Worm (Caenorhabditis elegans) whole organism, L3 larva: ENCODE results near the gene Y43F8B.13.
A peak's percentile ranks its signal among the peaks of the same experiment; 100 is the strongest.

Experiments
- aly-2 ChIP-seq: fragments of 150-350 bp; optimal IDR thresholded peaks from 2 replicates; lab custom pipeline; 2014; ENCODE audit warnings: missing biosample characterization, missing genetic modification characterization
- ceh-16 ChIP-seq: sonication (generic microtip); optimal IDR thresholded peaks from 2 replicates; lab custom pipeline; 2017; ENCODE audit warnings: missing biosample characterization, missing genetic modification characterization
- ceh-28 ChIP-seq: fragments of 150-350 bp; optimal IDR thresholded peaks from 2 replicates; lab custom pipeline; 2014; ENCODE audit warnings: missing biosample characterization, missing genetic modification reagents, missing genetic modification characterization
- ceh-9 ChIP-seq: sonication (generic microtip); optimal IDR thresholded peaks from 2 replicates; lab custom pipeline; 2018; ENCODE audit warnings: missing biosample characterization, missing genetic modification characterization
- egl-27 ChIP-seq: sonication (generic microtip); optimal IDR thresholded peaks from 4 replicates; lab custom pipeline; 2017; ENCODE audit warnings: missing biosample characterization, missing genetic modification reagents, missing genetic modification characterization
- egl-5 ChIP-seq: fragments of 150-350 bp; optimal IDR thresholded peaks from 2 replicates; lab custom pipeline; 2017; ENCODE audit warnings: missing biosample characterization, missing genetic modification reagents, missing genetic modification characterization, inconsistent platforms
- elt-2 ChIP-seq: sonication (generic microtip); optimal IDR thresholded peaks from 2 replicates; lab custom pipeline; 2016; ENCODE audit warnings: missing genetic modification reagents, mild to moderate bottlenecking, missing genetic modification characterization, missing compliant biosample characterization
- fkh-10 ChIP-seq: sonication (generic microtip); optimal IDR thresholded peaks from 2 replicates; lab custom pipeline; 2017; ENCODE audit warnings: missing biosample characterization, missing genetic modification reagents, missing genetic modification characterization
- fkh-2 ChIP-seq: fragments of 150-350 bp; optimal IDR thresholded peaks from 2 replicates; lab custom pipeline; 2014; ENCODE audit warnings: missing biosample characterization, missing genetic modification reagents, missing genetic modification characterization
- fos-1 ChIP-seq: fragments of 150-350 bp; optimal IDR thresholded peaks from 2 replicates; lab custom pipeline; 2014; ENCODE audit warnings: missing biosample characterization, missing genetic modification characterization
- hmg-11 ChIP-seq: sonication (generic microtip); optimal IDR thresholded peaks from 2 replicates; lab custom pipeline; 2016; ENCODE audit warnings: missing genetic modification characterization, missing compliant biosample characterization
- jun-1 ChIP-seq: fragments of 150-350 bp; optimal IDR thresholded peaks from 2 replicates; lab custom pipeline; 2014; ENCODE audit warnings: missing biosample characterization, missing genetic modification reagents, missing genetic modification characterization
- mdl-1 ChIP-seq: fragments of 150-350 bp; optimal IDR thresholded peaks from 2 replicates; lab custom pipeline; 2014; ENCODE audit warnings: missing biosample characterization, missing genetic modification characterization
- mml-1 ChIP-seq: fragments of 150-350 bp; sonication (generic microtip); optimal IDR thresholded peaks from 3 replicates; lab custom pipeline; 2014; ENCODE audit warnings: missing biosample characterization, missing genetic modification characterization
- nfya-1 ChIP-seq: sonication (generic microtip); optimal IDR thresholded peaks from 2 replicates; lab custom pipeline; 2017; ENCODE audit warnings: missing genetic modification characterization, mild to moderate bottlenecking, missing compliant biosample characterization, antibody characterized with exemption, moderate library complexity; ENCODE audit not compliant: insufficient read depth
- nhr-11 ChIP-seq: fragments of 150-350 bp; optimal IDR thresholded peaks from 2 replicates; lab custom pipeline; 2014; ENCODE audit warnings: missing biosample characterization, missing genetic modification characterization
- nhr-12 ChIP-seq: fragments of 150-350 bp; optimal IDR thresholded peaks from 2 replicates; lab custom pipeline; 2014; ENCODE audit warnings: missing biosample characterization, missing genetic modification characterization
- nhr-23 ChIP-seq: fragments of 150-350 bp; optimal IDR thresholded peaks from 2 replicates; lab custom pipeline; 2014; ENCODE audit warnings: missing biosample characterization, missing genetic modification reagents, missing genetic modification characterization
- nhr-237 ChIP-seq: fragments of 150-350 bp; optimal IDR thresholded peaks from 2 replicates; lab custom pipeline; 2014; ENCODE audit warnings: missing biosample characterization, missing genetic modification characterization
- nhr-28 ChIP-seq: fragments of 150-350 bp; optimal IDR thresholded peaks from 2 replicates; lab custom pipeline; 2014; ENCODE audit warnings: missing biosample characterization, missing genetic modification characterization
- nhr-43 ChIP-seq: sonication (generic microtip); optimal IDR thresholded peaks from 2 replicates; lab custom pipeline; 2016; ENCODE audit warnings: mild to moderate bottlenecking, missing genetic modification characterization, missing compliant biosample characterization; ENCODE audit not compliant: poor library complexity, severe bottlenecking
- nhr-67 ChIP-seq: fragments of 150-350 bp; optimal IDR thresholded peaks from 2 replicates; lab custom pipeline; 2014; ENCODE audit warnings: missing biosample characterization, missing genetic modification characterization
- nhr-76 ChIP-seq: fragments of 150-350 bp; sonication (generic microtip); optimal IDR thresholded peaks from 5 replicates; lab custom pipeline; 2014; ENCODE audit warnings: missing biosample characterization, missing genetic modification characterization
- nhr-77 ChIP-seq: fragments of 150-350 bp; optimal IDR thresholded peaks from 2 replicates; lab custom pipeline; 2014; ENCODE audit warnings: missing biosample characterization, missing genetic modification characterization
- pha-4 ChIP-seq: fragments of 150-350 bp; optimal IDR thresholded peaks from 2 replicates; lab custom pipeline; 2014; ENCODE audit warnings: missing biosample characterization, missing genetic modification reagents, missing genetic modification characterization
- sea-2 ChIP-seq: fragments of 150-350 bp; sonication (generic microtip); optimal IDR thresholded peaks from 4 replicates; lab custom pipeline; 2014; ENCODE audit warnings: missing biosample characterization, missing genetic modification reagents, missing genetic modification characterization
- skn-1 ChIP-seq: fragments of 150-350 bp; optimal IDR thresholded peaks from 2 replicates; lab custom pipeline; 2014; ENCODE audit warnings: missing biosample characterization, missing genetic modification characterization
- snpc-4 ChIP-seq: fragments of 150-350 bp; optimal IDR thresholded peaks from 2 replicates; lab custom pipeline; 2014; ENCODE audit warnings: missing biosample characterization, missing genetic modification characterization
- tbx-2 ChIP-seq: sonication (generic microtip); optimal IDR thresholded peaks from 2 replicates; lab custom pipeline; 2016; ENCODE audit warnings: mild to moderate bottlenecking, missing genetic modification characterization, missing compliant biosample characterization
- unc-39 ChIP-seq: sonication (generic microtip); optimal IDR thresholded peaks from 4 replicates; lab custom pipeline; 2017; ENCODE audit warnings: missing biosample characterization, missing genetic modification characterization
- unc-62 ChIP-seq: fragments of 150-350 bp; sonication (generic microtip); optimal IDR thresholded peaks from 4 replicates; lab custom pipeline; 2014; ENCODE audit warnings: missing biosample characterization, missing genetic modification reagents, missing genetic modification characterization
- zag-1 ChIP-seq: fragments of 150-350 bp; optimal IDR thresholded peaks from 2 replicates; lab custom pipeline; 2014; ENCODE audit warnings: missing biosample characterization, missing genetic modification characterization
- ztf-11 ChIP-seq: fragments of 150-350 bp; optimal IDR thresholded peaks from 2 replicates; lab custom pipeline; 2014; ENCODE audit warnings: missing biosample characterization, missing genetic modification characterization
- ztf-4 ChIP-seq: fragments of 150-350 bp; optimal IDR thresholded peaks from 2 replicates; lab custom pipeline; 2014; ENCODE audit warnings: missing biosample characterization, missing genetic modification characterization

The Y43F8B.13 gene

DNA sequence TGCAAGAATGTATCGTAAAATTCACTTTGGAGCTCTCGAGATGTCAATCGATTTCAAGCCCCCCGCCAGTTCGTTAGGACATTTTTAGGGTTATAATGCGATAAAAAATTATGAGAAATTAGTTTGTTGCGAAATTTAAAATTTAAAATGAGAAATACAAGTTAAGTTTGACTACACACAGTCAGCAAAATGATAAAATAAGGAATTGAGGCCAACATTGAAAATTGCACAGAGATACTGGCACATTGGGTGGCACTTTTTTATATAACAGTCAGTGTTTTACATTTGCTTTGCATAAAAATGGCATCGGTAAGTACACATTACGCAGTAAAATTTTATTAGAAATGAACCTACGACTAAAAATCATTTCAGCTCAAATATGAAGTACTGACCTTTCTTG lies 12.3 kb downstream of the Y43F8B.13 start, which contains the start of gene Y43F8B.12:
Y43F8B.12 (plus strand) TSS at position 301 of the 400 bp plus-strand sequence.
- TF ChIP-seq ztf-4 (tag; lab: Kevin White, UChicago) (no peak), nhr-12 (tag; lab: Kevin White, UChicago) (no peak), nhr-28 (no peak), ceh-16 (tag; lab: Kevin White, UChicago) (no peak), sea-2 (GFP tag; lab: Kevin White, UChicago) (no peak), tbx-2 (tag; lab: Kevin White, UChicago) (no peak), unc-39 (tag; lab: Kevin White, UChicago) (no peak), nhr-76 (tag; lab: Kevin White, UChicago) (no peak)
- TF ChIP-seq, all 47 proteins: peak for 0

DNA sequence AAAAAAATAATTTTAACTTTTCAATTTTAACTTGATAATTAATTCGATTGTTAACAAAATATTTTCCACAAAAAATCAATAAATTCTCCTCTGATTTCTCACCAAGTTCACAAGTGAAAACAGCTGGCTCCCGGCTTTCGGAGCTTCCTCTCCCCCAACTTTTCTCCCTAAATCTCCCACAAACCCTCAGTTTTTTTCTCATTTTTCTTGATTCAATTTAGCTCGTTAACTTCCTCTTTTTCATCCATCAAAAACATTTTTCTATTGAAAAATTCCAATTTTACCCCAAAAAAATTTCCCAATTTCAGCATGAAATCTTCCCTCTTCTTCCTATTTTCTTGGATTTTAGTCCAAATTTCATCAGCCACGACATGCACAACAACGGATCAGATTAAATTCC lies 14.6 kb downstream of the Y43F8B.13 start, which contains the start of gene Y43F8B.11:
Y43F8B.11 (plus strand) TSS at position 301 of the 400 bp plus-strand sequence.
- TF ChIP-seq tbx-2 (tag; lab: Kevin White, UChicago) (no peak), zag-1 (tag; lab: Kevin White, UChicago) (no peak), aly-2 (no peak), nhr-12 (tag; lab: Kevin White, UChicago) (no peak), mml-1 (no peak), ceh-9 (tag; lab: Kevin White, UChicago) (no peak), snpc-4 (no peak), sea-2 (GFP tag; lab: Kevin White, UChicago) (no peak), nhr-43 (tag; lab: Kevin White, UChicago) (no peak), ceh-28 (tag; lab: Kevin White, UChicago) (no peak), mdl-1 (tag; lab: Kevin White, UChicago) (no peak), elt-2 (tag; lab: Kevin White, UChicago) (no peak), nhr-23 (tag; lab: Kevin White, UChicago) (no peak), ztf-4 (tag; lab: Kevin White, UChicago) (no peak), pha-4 (tag; lab: Kevin White, UChicago) (no peak)

DNA sequence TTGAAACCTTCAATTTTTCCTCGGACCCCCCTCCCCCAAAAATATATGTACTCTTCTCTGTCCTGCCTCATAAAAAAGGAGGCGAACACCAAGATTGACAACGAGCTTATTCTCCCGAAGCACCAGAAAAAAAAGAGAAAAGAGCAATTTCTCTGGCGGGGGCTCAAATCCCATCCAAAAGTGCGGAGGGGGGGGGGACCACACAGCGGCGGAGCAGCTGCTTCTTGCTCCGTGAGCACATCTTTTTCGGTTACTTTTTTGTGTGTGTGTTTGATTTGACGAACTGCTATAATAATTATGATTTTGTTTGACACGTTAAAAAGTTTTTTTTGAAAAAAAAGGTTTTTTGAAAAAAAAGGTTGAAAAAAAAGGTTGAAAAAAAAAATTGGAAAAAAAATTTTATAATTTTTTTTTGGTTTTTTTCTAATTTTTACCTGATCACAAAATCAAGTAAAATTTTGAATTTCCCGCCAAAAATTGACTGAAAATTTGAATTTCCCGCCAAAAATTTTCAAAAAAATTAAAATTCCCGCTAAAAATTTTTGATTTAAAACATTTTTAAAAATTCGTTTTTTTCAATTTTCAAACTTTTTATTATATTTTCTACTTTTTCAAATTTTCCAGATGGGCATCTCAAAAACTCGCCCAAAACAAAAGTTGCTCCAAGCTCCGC lies 18.2 kb downstream of the Y43F8B.13 start, which contains the start of gene Y43F8B.10:
Y43F8B.10 (plus strand) TSS at position 623 of the 673 bp plus-strand sequence.
- TF ChIP-seq nfya-1 = peak; percentile 9
- no peak for TF ChIP-seq nhr-11 (tag; lab: Kevin White, UChicago)
- no peak for TF ChIP-seq nhr-12 (tag; lab: Kevin White, UChicago)

DNA sequence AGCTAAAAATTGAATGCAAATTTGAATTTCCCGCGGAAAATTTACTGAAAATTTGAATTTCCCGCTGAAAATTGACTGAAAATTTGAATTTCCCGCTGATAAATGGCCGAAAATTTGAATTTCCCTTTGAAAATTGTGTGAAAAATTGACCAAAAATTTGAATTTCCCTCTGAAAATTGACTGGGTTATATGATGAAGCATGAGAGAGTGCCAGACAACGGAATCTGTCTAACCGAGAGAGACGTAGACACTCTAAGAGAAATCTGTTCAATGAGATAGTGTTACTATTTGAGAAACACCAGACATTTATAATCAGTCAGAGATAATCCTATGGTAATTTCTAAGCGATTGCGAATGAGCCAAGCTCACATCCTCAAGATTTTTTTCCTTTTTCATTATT lies 21.6 kb downstream of the Y43F8B.13 start:
- TF ChIP-seq ztf-4 (tag; lab: Kevin White, UChicago) (no peak), egl-5 (tag; lab: Kevin White, UChicago) (no peak), nhr-237 (tag; lab: Kevin White, UChicago) (no peak), fkh-2 (tag; lab: Kevin White, UChicago) (no peak), jun-1 (no peak), nhr-11 (tag; lab: Kevin White, UChicago) (no peak), nhr-67 (no peak), zag-1 (tag; lab: Kevin White, UChicago) (no peak), unc-39 (tag; lab: Kevin White, UChicago) (no peak), unc-62 (GFP tag; lab: Kevin White, UChicago) (no peak), nhr-23 (tag; lab: Kevin White, UChicago) (no peak), pha-4 (tag; lab: Kevin White, UChicago) (no peak), hmg-11 (tag; lab: Kevin White, UChicago) (no peak), fos-1 (no peak), fkh-10 (no peak), nhr-76 (tag; lab: Kevin White, UChicago) (no peak), nhr-77 (no peak), sea-2 (GFP tag; lab: Kevin White, UChicago) (no peak), egl-27 (tag; lab: Kevin White, UChicago) (no peak), skn-1 (tag; lab: Kevin White, UChicago) (no peak)
- TF ChIP-seq, all 47 proteins: peak for 0

DNA sequence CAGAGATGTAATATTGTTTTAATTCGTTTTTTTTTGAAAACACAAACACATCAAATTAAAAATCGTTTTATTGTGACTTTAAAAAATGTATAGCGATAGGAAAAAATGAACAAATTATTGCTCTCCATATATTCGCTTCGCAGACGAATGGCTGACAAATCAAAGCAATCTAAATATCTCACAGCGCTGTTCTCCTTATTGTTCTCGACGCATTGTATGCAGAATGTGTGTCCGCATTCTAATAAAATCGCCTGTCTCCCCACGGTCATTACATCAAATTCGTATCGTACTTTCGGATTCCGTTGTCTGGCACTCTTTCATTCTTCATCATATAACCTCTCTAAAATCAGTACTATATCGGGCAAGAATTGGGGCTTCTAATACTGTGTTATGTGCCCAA lies 22.1 kb downstream of the Y43F8B.13 start, which contains the start of gene Y43F8B.9:
Y43F8B.9 (plus strand) TSS at position 301 of the 400 bp plus-strand sequence.
- TF ChIP-seq nhr-28 = no peak
- no peak for TF ChIP-seq jun-1
- no peak for TF ChIP-seq aly-2
- no peak for TF ChIP-seq ztf-11 (tag; lab: Kevin White, UChicago)
- no peak for TF ChIP-seq nhr-67
